Worm (Caenorhabditis elegans) whole organism, early embryonic: ENCODE results near the gene T19C4.1.

Source experiments
- B0310.2 ChIP-seq: sonication (generic microtip); optimal IDR thresholded peaks from 2 replicates; lab custom pipeline; 2016; ENCODE audit warnings: mild to moderate bottlenecking, missing genetic modification characterization, missing compliant biosample characterization
- F13C5.2 ChIP-seq: sonication (generic microtip); optimal IDR thresholded peaks from 2 replicates; lab custom pipeline; 2017; ENCODE audit warnings: mild to moderate bottlenecking, missing genetic modification characterization, inconsistent platforms, missing compliant biosample characterization
- ama-1 ChIP-seq: fragments of 150-350 bp; optimal IDR thresholded peaks from 2 replicates; lab custom pipeline; 2014
- scrt-1 ChIP-seq: fragments of 200-800 bp; sonication (Bioruptor generic); IDR thresholded peaks from 2 replicates; pipeline ENCODE4 v1.3.6; 2022; ENCODE audit warnings: missing genetic modification characterization, missing compliant biosample characterization

ce11 chrV:11196109-11196508 is 46.6 kb downstream of the T19C4.1 start, which contains the start of gene clc-6:
- no peak for TF ChIP-seq F13C5.2 (tag; lab: Kevin White, UChicago)
- TF ChIP-seq ama-1 (lab: Kevin White, UChicago), result no peak
- no peak for TF ChIP-seq B0310.2 (tag; lab: Kevin White, UChicago)
- no peak for TF ChIP-seq scrt-1 (GFP tag; lab: Robert Waterston, UW)
